Fruit fly (Drosophila melanogaster): ENCODE results near the gene Prp4k.
A peak's percentile ranks its signal among the peaks of the same experiment; 100 is the strongest.

Prp4k gene

DNA sequence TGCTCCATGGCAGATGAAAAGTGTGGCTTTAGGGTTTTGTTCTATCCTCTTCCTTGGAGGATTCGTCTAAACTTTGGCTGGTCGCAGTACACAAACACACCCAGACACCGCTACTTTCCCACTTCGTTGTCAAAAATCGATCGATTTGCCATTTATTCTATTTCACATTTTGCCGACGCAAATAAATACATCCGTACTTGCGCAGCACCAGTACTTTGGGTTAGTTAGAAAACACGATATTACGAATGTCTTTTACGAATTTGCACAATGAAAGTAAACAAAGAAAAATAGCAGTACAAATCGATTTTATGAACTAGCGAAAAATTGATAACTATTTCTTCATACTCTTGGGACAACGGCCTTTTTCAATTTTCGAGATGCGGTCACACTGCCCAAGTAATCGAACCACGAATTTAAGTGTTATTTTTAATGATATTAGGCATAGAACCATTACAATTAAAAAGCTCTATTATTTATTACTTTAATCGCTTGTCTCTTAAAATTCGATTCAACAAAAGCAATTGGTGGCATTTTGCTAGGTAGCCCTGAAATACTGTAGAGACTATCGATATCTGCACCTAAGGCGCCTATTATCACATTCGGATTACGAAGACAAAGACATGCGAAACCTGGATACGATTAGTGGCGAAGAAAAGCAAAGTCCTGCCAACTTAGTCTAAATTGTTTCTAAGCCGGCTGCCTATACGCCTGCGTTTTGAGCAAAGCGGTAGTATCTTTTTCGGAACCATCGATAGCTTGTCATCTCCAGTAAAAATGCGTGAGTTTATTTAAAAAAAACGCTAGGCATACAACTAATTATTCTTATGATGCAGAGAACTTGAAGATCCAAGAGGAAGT lies 46.6 kb upstream of the Prp4k start, which contains the start of the genes DIP2 and wac (continued):
- TF ChIP-seq CG9727 (GFP tag; optimal IDR thresholded peaks at IDR 0.05) (peak; percentile 56), hth (optimal IDR thresholded peaks at IDR 0.05) (no peak), TFAM (GFP tag; optimal IDR thresholded peaks at IDR 0.05) (no peak), CG3281 (GFP tag; optimal IDR thresholded peaks at IDR 0.05) (peak; percentile 57), Myb (GFP tag; optimal IDR thresholded peaks at IDR 0.05) (peak; percentile 81), tx (GFP tag; optimal IDR thresholded peaks at IDR 0.05) (peak; percentile 84), CG14710 (tag; optimal IDR thresholded peaks at IDR 0.05) (peak; percentile 89), Ptx1 (GFP tag; IDR thresholded peaks at IDR 0.05) (peak; percentile 81), Max (GFP tag; optimal IDR thresholded peaks at IDR 0.05) (peak; percentile 70), CG1233 (GFP tag; optimal IDR thresholded peaks at IDR 0.05) (peak; percentile 49), Atf-2 (GFP tag; optimal IDR thresholded peaks at IDR 0.05) (peak; percentile 41), slou (GFP tag; optimal IDR thresholded peaks at IDR 0.05) (peak; percentile 30), MBD-R2 (GFP tag; IDR thresholded peaks at IDR 0.05) (peak; percentile 66), croc (GFP tag; conservative IDR thresholded peaks at IDR 0.05) (no peak), CG6683 (GFP tag; optimal IDR thresholded peaks at IDR 0.05) (peak; percentile 6), CG18476 (GFP tag; optimal IDR thresholded peaks at IDR 0.05) (peak; percentile 43), Lim3 (GFP tag; IDR thresholded peaks at IDR 0.05) (no peak), CG12744 (GFP tag; optimal IDR thresholded peaks at IDR 0.05) (peak; percentile 67), Fer2 (tag; optimal IDR thresholded peaks at IDR 0.05) (peak; percentile 57), dmrt11E (tag; optimal IDR thresholded peaks at IDR 0.05) (peak; percentile 23), CG2116 (GFP tag; optimal IDR thresholded peaks at IDR 0.05) (peak; percentile 94), CG4282 (GFP tag; optimal IDR thresholded peaks at IDR 0.05) (peak; percentile 86), B-H2 (GFP tag; optimal IDR thresholded peaks at IDR 0.05) (peak; percentile 77), Nf-YA (GFP tag; IDR thresholded peaks at IDR 0.05) (no peak), Dref (GFP tag; IDR thresholded peaks at IDR 0.05) (peak; percentile 84), en (GFP tag; optimal IDR thresholded peaks at IDR 0.05) (peak; percentile 21), luna (GFP tag; optimal IDR thresholded peaks at IDR 0.05) (peak; percentile 27), CG9437 (GFP tag; optimal IDR thresholded peaks at IDR 0.05) (peak; percentile 18), Sry-δ (GFP tag; optimal IDR thresholded peaks at IDR 0.05) (peak; percentile 98), Trl (optimal IDR thresholded peaks at IDR 0.05) (no peak), Trl (GFP tag; optimal IDR thresholded peaks at IDR 0.05) (peak; percentile 92), HLH54F (GFP tag; optimal IDR thresholded peaks at IDR 0.05) (peak; percentile 85), CG4730 (GFP tag; IDR thresholded peaks at IDR 0.05) (peak; percentile 62), Hsf (GFP tag; optimal IDR thresholded peaks at IDR 0.05) (peak; percentile 88), CG6689 (GFP tag; IDR thresholded peaks at IDR 0.05) (peak; percentile 40; the same call in 1 of the 2 replicates), CG31388 (GFP tag; optimal IDR thresholded peaks at IDR 0.05) (no peak), Dfd (GFP tag; optimal IDR thresholded peaks at IDR 0.05) (no peak), pzg (GFP tag; optimal IDR thresholded peaks at IDR 0.05) (peak; percentile 93), cad (GFP tag; optimal IDR thresholded peaks at IDR 0.05) (no peak), disco-r (GFP tag; optimal IDR thresholded peaks at IDR 0.05) (peak; percentile 52), CG8944 (GFP tag; optimal IDR thresholded peaks at IDR 0.05) (peak; percentile 84), vnd (GFP tag; IDR thresholded peaks at IDR 0.05; ENCODE audit: partially characterized antibody) (peak; percentile 84), CG11085 (GFP tag; IDR thresholded peaks at IDR 0.05) (0 out of 2 replicates have a peak, but pooled peaks have one; percentile 48), CoRest (tag; optimal IDR thresholded peaks at IDR 0.05) (peak; percentile 71), CG6791 (GFP tag; IDR thresholded peaks at IDR 0.05; ENCODE audit: partially characterized antibody) (peak; percentile 88), Camta (GFP tag; optimal IDR thresholded peaks at IDR 0.05) (peak; percentile 50), CG6813 (GFP tag; optimal IDR thresholded peaks at IDR 0.05) (no peak), psq (GFP tag; optimal IDR thresholded peaks at IDR 0.05) (peak; percentile 28), fd3F (GFP tag; optimal IDR thresholded peaks at IDR 0.05) (peak; percentile 4), nmo (GFP tag; optimal IDR thresholded peaks at IDR 0.05) (peak; percentile 75)

Data from whole organism, embryonic.